Worm (Caenorhabditis elegans) whole organism, L4/young adult: ENCODE data around the gene F29B9.7.

ENCODE experiments used
- dao-5 ChIP-seq: sonication (generic microtip); optimal IDR thresholded peaks from 2 replicates; lab custom pipeline; 2016; ENCODE audit warnings: missing genotype, missing genetic modification characterization, moderate library complexity, missing compliant biosample characterization
- him-1 ChIP-seq: sonication (generic microtip); optimal IDR thresholded peaks from 2 replicates; lab custom pipeline; 2016; ENCODE audit warnings: missing genotype, missing genetic modification reagents, missing genetic modification characterization, missing compliant biosample characterization

- TF ChIP-seq him-1 (tag; lab: Kevin White, UChicago), result no peak
- TF ChIP-seq dao-5 (tag; lab: Kevin White, UChicago), result no peak
Observed at ce11 chrIV:4653708-4654107, 4.1 kb downstream of the F29B9.7 start.
